Worm (Caenorhabditis elegans): ENCODE data around the gene T21D12.12.

Gene T21D12.12

ce11 chrIV:252454-252853, 13.8 kb upstream of the T21D12.12 start, which contains the start of gene grl-19:
TSS of gene grl-19 (minus strand) at chrIV:252554.
- no peak for TF ChIP-seq zag-1 (tag; optimal IDR thresholded peaks at IDR 0.05)
- no peak for TF ChIP-seq snpc-4 (tag; optimal IDR thresholded peaks at IDR 0.05)
- no peak for TF ChIP-seq elt-1 (tag; optimal IDR thresholded peaks at IDR 0.05)
- no peak for TF ChIP-seq lin-15B (tag; optimal IDR thresholded peaks at IDR 0.05)
- no peak for TF ChIP-seq ceh-9 (tag; optimal IDR thresholded peaks at IDR 0.05)
- TF ChIP-seq nhr-77 (tag; optimal IDR thresholded peaks at IDR 0.05), result no peak
- no peak for TF ChIP-seq skn-1 (tag; optimal IDR thresholded peaks at IDR 0.05)
- no peak for TF ChIP-seq nhr-237 (tag; optimal IDR thresholded peaks at IDR 0.05)
- TF ChIP-seq ceh-16 (tag; optimal IDR thresholded peaks at IDR 0.05), result no peak
- TF ChIP-seq nhr-25 (tag; optimal IDR thresholded peaks at IDR 0.05), result no peak
- TF ChIP-seq unc-39 (tag; optimal IDR thresholded peaks at IDR 0.05), result no peak
- no peak for TF ChIP-seq fkh-10 (GFP tag; optimal IDR thresholded peaks at IDR 0.05)
- TF ChIP-seq unc-62 (GFP tag; optimal IDR thresholded peaks at IDR 0.05), result no peak
- no peak for TF ChIP-seq fos-1 (tag; optimal IDR thresholded peaks at IDR 0.05)
- no peak for TF ChIP-seq aly-2 (tag; optimal IDR thresholded peaks at IDR 0.05)
- no peak for TF ChIP-seq mdl-1 (tag; optimal IDR thresholded peaks at IDR 0.05)
- no peak for TF ChIP-seq ztf-11 (tag; optimal IDR thresholded peaks at IDR 0.05)
- no peak for TF ChIP-seq jun-1 (tag; optimal IDR thresholded peaks at IDR 0.05)

DNA sequence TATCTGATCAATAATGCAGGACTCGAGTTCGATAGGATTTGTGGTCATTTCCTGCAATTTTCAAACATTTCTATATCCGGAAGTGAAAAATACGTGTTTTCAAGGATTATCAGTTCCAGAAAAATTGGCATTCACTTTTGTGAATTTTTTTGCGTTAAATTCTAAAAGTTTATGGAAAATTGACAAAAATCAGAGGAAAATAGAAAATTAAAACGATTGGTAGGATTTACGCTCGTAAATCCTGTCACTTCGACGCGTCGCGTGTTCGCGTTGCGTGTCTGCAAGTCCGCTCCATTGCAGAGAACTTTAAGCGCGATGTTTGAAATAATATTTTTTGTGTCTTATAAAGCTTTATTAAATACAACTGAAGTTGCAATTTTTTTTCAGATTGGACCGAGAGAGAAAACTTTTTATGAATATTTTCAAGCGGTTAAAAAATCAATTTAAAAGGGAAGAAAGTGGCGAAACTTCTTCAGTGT, 10.8 kb upstream of the T21D12.12 start, which contains the start of gene rcat-1:
Gene rcat-1 (minus strand): TSS at position 51 of the 479 bp plus-strand sequence.
- TF ChIP-seq nhr-77 (tag; optimal IDR thresholded peaks at IDR 0.05), result peak; percentile 1
- TF ChIP-seq nhr-43 (tag; optimal IDR thresholded peaks at IDR 0.05; ENCODE audit: poor library complexity, severe bottlenecking), result no peak
- TF ChIP-seq lin-39 (tag; optimal IDR thresholded peaks at IDR 0.05), result peak; percentile 88
- peak; percentile 48 for TF ChIP-seq ceh-82 (tag; optimal IDR thresholded peaks at IDR 0.05)
- peak; percentile 70 for TF ChIP-seq skn-1 (tag; optimal IDR thresholded peaks at IDR 0.05)
- peak; percentile 43 for TF ChIP-seq fkh-10 (GFP tag; optimal IDR thresholded peaks at IDR 0.05)
- no peak for TF ChIP-seq ceh-9 (tag; optimal IDR thresholded peaks at IDR 0.05)
- TF ChIP-seq ama-1 (optimal IDR thresholded peaks at IDR 0.05), result peak; percentile 55
- peak; percentile 100 for TF ChIP-seq R02D3.7 (tag; optimal IDR thresholded peaks at IDR 0.05)
- peak; percentile 82 for TF ChIP-seq nhr-23 (tag; optimal IDR thresholded peaks at IDR 0.05)
- peak; percentile 98 for TF ChIP-seq lin-15B (tag; optimal IDR thresholded peaks at IDR 0.05)
- TF ChIP-seq snpc-4 (tag; optimal IDR thresholded peaks at IDR 0.05), result peak; percentile 67
- TF ChIP-seq nhr-11 (tag; optimal IDR thresholded peaks at IDR 0.05), result no peak
- TF ChIP-seq egl-5 (tag; optimal IDR thresholded peaks at IDR 0.05), result peak; percentile 76
- peak; percentile 54 for TF ChIP-seq hmg-11 (tag; optimal IDR thresholded peaks at IDR 0.05)
- TF ChIP-seq nhr-25 (tag; optimal IDR thresholded peaks at IDR 0.05), result peak; percentile 77
- no peak for TF ChIP-seq ztf-11 (tag; optimal IDR thresholded peaks at IDR 0.05)
- TF ChIP-seq ceh-28 (tag; optimal IDR thresholded peaks at IDR 0.05), result peak; percentile 59
- TF ChIP-seq jun-1 (tag; optimal IDR thresholded peaks at IDR 0.05), result peak; percentile 40
- no peak for TF ChIP-seq unc-39 (tag; optimal IDR thresholded peaks at IDR 0.05)
- TF ChIP-seq elt-2 (tag; optimal IDR thresholded peaks at IDR 0.05), result peak; percentile 31
- TF ChIP-seq nhr-76 (tag; optimal IDR thresholded peaks at IDR 0.05), result no peak
- TF ChIP-seq pqm-1 (tag; optimal IDR thresholded peaks at IDR 0.05), result peak; percentile 3
- peak; percentile 91 for TF ChIP-seq nfya-1 (tag; optimal IDR thresholded peaks at IDR 0.05; ENCODE audit: insufficient read depth)

DNA sequence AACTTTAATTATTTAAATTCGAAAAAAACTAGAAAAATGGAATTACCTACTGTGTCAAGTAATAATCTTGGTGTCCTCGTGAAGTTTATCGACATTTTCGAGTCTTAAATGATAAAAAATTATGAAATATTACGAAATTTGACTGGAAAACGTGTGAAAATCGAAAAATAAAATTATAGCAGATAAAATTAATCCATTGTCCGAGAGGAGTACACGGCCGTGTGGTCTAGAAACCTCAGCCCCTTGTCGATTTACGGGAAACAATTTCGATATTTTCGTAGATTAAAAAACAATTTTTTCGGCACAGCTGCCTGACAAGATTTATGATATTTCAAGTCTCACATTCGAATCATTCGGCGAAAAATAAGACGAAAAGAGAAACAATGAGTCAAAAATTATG, 9.2 kb upstream of the T21D12.12 start, which contains the start of gene R02D3.8:
Gene R02D3.8 (minus strand): TSS at position 109 of the 400 bp plus-strand sequence.
- TF ChIP-seq nhr-43 (tag; optimal IDR thresholded peaks at IDR 0.05; ENCODE audit: poor library complexity, severe bottlenecking) (peak; percentile 54), lin-15B (tag; optimal IDR thresholded peaks at IDR 0.05) (peak; percentile 64), hmg-11 (tag; optimal IDR thresholded peaks at IDR 0.05) (peak; percentile 24), unc-39 (tag; optimal IDR thresholded peaks at IDR 0.05) (no peak), ama-1 (optimal IDR thresholded peaks at IDR 0.05) (peak; percentile 43), ceh-9 (tag; optimal IDR thresholded peaks at IDR 0.05) (no peak), egl-5 (tag; optimal IDR thresholded peaks at IDR 0.05) (no peak), R02D3.7 (tag; optimal IDR thresholded peaks at IDR 0.05) (no peak), lin-39 (tag; optimal IDR thresholded peaks at IDR 0.05) (peak; percentile 25), elt-2 (tag; optimal IDR thresholded peaks at IDR 0.05) (peak; percentile 16), elt-3 (tag; optimal IDR thresholded peaks at IDR 0.05) (no peak), elt-1 (tag; optimal IDR thresholded peaks at IDR 0.05) (no peak), pha-4 (tag; optimal IDR thresholded peaks at IDR 0.05) (peak; percentile 35), lsy-12 (tag; optimal IDR thresholded peaks at IDR 0.05) (peak; percentile 17), ztf-11 (tag; optimal IDR thresholded peaks at IDR 0.05) (no peak), unc-62 (GFP tag; optimal IDR thresholded peaks at IDR 0.05) (no peak), nhr-23 (tag; optimal IDR thresholded peaks at IDR 0.05) (peak; percentile 57), nfya-1 (tag; optimal IDR thresholded peaks at IDR 0.05; ENCODE audit: insufficient read depth) (peak; percentile 52)
